Fruit fly (Drosophila melanogaster) whole organism, larva: ENCODE measurements around the gene scyl.

ENCODE experiments used
- noc ChIP-seq: fragments of 200-800 bp; sonication (Bioruptor generic); optimal IDR thresholded peaks from 3 replicates; lab custom pipeline; 2019; ENCODE audit warnings: missing biosample characterization, mild to moderate bottlenecking, missing genetic modification characterization, moderate library complexity

Gene scyl

DNA sequence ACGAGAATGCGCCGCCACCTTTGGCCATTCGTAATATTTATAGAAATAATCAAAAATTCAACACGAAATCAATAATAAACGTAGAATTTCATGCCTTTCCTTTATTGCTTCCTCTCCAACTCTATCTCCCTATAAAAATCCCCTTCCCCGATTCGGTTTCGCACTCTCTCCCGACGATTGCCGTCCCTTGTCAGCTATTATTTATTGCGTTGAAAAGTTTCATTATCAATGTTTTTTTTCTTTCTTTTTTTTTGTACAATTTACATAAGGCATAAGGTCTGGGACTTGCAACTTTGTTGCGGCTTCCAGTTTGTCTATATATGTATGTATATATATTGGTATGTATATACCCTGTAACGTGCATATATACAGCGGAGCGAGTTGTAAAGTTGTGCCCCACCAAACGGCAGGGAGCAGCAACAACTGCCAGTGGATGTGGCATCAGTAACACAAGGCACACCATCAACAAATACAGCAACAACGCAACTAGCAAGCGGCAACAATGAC lies 27.3 kb downstream of the scyl start:
- TF ChIP-seq noc (tag; lab: Kevin White, UChicago): no peak

DNA sequence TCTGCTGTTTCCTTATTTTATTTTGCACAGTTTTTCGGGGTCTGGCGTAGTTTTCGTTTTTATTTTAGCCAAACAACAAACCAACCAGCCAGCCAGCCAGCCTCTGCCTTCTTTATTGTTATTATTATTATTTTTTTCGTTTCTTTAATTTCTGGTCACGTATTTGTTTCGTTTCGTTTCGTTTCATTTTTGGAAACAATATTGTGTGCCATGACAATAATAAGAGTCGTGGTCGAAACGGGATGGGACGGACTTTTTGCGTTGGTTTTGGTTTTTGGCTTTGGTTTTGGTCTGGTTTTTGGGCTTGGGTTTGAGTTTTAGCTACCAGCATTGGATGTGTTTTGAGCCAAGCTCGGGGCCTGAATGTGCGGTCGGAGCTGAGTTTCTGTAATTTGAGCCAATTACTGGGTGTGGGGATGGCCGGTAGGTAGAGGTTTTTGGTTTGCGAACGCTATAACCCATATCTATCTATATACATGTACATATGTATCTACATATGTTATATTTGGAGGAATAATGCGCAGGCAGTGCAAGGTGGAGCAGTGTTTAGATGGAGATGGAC lies 28.5 kb downstream of the scyl start:
- no peak for TF ChIP-seq noc (tag; lab: Kevin White, UChicago)

dm6 chr3L:11284091-11285023 lies 32.2 kb downstream of the scyl start:
- peak; percentile 23 for TF ChIP-seq noc (tag; lab: Kevin White, UChicago)

DNA sequence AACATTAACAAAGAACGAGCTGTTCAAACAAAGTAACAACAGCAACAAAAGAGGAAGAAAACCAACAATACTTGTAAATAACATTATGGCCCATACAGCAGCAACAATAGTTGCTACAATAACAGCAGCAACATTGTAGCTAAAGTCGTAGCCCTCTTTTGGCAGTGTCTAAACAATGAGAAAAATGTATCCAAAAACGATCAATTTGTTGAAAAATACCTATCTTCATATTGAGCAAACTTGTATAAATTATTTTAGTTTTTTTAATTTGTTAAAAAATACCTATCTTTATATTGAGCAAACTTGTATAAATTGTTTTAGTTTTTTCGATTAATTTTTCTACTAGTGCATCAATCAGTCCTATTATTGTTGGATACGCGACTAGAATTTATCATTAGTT lies 33.0 kb downstream of the scyl start:
- TF ChIP-seq noc (tag; lab: Kevin White, UChicago): no peak

DNA sequence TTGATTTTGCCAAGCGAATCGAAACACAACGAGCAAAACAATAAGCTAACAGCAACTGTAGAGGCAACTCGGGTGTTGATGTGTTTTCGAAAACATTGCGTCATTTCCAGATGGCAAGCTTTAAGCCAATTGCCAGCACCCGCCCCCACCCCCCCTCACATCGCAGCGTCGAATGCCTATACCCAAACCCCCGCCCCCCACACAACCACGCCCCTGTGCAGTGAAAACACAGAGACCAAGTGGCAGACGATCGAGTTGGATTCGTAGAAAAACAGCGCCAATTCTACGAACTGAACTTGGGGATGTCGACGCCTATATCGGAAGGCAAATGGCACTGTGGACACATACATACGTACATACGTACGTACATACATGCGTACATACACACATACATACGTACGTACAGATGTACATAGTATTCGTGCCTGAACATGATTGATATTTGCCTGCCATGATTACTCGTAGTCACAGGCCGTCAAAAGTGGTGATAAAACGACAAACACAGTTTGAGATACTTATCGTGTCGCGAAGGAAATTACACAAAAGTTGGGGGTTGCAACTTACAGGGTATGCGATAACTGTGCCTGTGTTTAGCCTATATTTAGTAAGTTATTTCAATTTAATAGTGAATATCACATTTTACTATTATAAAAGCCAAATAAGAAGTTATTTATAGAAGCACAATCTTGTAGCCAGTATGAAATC lies 33.6 kb downstream of the scyl start:
- peak; percentile 13 for TF ChIP-seq noc (tag; lab: Kevin White, UChicago)

DNA sequence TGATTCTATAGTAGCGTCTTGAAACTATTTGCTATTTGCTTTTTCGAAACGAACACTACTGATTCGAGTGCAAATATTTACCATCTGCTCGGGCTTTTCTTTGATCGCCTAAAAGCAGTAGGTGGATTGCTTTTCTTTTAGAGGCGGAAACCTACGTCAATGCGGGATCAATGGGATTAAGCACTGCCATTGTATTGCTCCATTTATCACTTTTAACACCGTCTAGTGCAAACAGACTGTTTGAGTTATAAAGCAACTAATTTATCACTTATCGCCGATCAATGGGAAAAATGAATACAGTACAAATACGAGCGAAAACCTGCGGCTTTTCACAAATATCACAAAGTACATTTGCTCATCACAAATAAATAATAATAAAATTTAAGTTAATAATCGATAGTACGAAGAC lies 34.5 kb downstream of the scyl start:
- no peak for TF ChIP-seq noc (tag; lab: Kevin White, UChicago)

DNA sequence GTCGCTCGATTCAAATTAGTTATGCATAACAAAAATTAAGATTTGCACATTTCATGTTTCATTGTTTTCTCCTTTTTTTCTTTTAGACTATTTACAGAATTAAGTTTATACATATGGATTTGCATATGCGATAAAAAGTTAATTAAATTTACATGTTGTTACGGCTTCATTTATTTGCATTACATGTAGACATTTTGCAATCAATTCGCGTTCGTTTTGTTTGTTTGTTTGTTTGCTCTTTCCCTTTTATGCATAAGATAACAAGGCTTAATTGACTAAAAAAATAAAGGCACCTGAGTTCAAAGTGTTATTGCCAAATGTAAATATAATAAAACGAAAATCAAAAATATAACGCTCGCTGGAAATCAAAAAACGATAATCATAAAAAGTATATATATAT lies 35.9 kb downstream of the scyl start:
- TF ChIP-seq noc (tag; lab: Kevin White, UChicago): no peak

- no peak for TF ChIP-seq noc (tag; lab: Kevin White, UChicago)
Measured at dm6 chr3L:11289130-11289716, 37.1 kb downstream of the scyl start.

- TF ChIP-seq noc (tag; lab: Kevin White, UChicago): no peak
Measured at dm6 chr3L:11290200-11290599, 38.1 kb downstream of the scyl start.

DNA sequence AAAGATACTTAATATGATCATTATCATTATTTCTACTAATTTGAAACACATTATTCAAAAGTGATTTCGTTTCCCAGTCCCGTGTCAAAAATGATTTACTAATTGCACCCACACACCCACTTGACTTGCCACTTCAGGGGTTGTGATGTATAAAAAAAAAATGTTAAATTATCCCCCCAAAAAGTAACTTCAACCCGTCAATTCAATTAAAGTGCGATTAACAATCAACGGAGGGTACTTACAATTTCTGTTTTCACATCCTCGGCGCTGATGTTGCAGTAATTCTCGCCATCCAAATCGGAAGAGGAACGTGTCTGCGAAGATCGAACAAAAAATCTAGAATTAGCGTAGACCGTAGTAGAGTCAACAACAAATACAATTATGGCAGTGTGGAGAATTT lies 38.7 kb downstream of the scyl start:
- no peak for TF ChIP-seq noc (tag; lab: Kevin White, UChicago)

dm6 chr3L:11291298-11292167 lies 39.4 kb downstream of the scyl start:
- peak; percentile 65 for TF ChIP-seq noc (tag; lab: Kevin White, UChicago)

DNA sequence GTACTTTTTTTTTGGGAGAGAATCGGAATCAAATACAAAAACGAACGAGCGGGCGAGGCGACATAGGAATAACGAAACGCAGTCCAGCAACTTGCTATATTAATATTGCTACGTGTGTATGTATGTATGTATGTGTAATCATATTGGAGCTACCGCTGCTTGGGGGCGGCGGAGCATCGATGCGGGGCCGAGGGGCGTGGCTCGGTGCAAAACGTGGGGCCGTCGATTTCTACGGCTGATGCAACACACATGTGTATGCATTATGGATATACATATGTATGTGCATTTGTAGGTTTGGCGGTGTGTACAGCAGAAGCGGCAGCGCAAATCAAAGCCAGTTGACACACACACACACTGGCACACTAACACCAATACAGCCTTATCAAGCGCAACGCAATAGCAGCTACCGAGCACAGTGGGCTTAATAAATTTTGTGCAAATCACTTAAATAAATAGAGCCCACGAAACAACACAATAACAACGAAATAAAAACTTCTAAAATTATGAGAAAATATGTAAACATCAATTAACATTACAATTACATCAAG lies 40.1 kb downstream of the scyl start:
- peak; percentile 60 for TF ChIP-seq noc (tag; lab: Kevin White, UChicago)

DNA sequence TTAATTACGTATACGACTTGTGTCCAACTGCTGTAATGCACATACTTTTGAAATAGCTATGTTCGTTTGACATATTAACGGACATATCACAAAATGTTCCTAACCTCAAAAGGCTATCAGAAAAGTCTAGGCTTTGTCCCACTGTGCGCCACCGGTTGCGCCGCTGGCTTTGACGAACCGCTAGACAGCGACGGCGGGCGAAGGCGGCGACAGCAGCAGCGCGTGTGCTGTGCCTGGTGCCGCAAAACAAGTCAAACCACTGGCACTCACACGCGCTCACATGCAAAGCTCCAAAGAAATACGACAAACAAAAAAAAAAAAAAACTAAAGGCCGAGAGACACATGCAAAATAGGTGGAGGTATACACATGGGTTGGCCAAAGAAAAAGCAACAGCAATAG lies 41.3 kb downstream of the scyl start:
- TF ChIP-seq noc (tag; lab: Kevin White, UChicago): no peak

DNA sequence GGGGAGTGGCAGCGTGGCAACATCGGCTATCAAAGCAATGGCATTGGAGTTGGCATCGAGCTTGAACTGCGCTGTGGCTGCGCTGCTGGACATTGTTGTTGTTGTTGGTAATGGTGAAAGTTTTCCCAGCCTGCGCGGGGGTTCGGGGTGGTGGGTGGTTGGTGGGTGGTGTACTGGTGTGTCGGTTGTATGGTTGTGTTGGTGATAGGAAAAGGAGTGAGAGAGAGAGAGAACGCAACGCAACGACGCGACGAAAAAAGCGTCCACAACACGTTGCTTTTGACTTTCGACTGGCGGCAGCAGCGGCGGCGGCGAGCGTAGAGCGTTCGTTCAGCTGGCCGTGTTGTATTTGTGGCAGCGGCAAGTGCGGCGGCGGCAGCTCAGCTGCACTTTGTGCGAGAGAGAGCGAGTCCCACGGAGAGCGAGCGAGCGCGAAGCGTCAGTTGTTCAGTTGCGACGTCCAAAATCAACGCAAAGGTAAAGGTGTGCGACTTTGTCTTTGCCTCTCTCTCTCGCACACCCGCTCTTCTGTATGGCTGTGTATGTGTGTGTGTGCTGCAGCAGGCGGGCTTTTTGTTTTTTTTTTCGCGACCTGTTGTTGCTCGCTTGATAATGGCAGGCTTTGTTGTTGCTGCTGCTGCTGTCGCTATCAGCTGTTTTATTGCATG lies 42.5 kb downstream of the scyl start:
- no peak for TF ChIP-seq noc (tag; lab: Kevin White, UChicago)
